Fruit fly (Drosophila melanogaster): ENCODE data around the gene CG5039.

DNA sequence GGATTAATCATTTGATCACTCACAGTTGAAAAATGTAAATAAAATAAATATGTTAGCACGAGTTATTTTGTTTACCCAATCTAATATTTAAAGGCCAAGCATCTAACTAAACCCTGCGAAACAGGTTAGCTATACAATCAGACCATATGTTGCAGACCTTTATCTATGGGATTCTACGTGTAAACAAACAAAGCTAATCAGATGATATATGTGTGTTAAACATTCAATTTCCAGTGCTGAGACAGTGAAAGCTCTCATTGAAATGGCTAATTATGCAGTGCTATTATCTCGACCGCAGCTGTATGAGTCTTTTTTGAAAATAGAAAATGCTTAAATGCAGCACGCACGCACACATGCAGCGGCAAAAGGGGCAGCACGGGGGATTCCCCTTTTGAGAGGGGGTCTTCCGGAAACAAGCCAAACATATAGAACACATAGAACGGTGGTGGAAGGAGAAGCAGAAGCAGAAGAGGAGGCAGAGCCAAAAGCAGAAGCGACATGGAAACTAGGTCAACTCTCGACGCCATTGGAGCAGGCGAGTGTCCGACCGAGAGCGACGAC lies 18.5 kb upstream of the CG5039 start:
- TF ChIP-seq toe (GFP tag; optimal IDR thresholded peaks at IDR 0.05) (no peak), CG7045 (GFP tag; optimal IDR thresholded peaks at IDR 0.05) (no peak), Crg-1 (GFP tag; optimal IDR thresholded peaks at IDR 0.05) (no peak), pad (GFP tag; optimal IDR thresholded peaks at IDR 0.05) (no peak), kay (GFP tag; ENCODE audit: borderline replicate concordance) (no peak), CG14711 (tag; optimal IDR thresholded peaks at IDR 0.05) (no peak), bab1 (GFP tag; optimal IDR thresholded peaks at IDR 0.05) (no peak), cic (GFP tag; optimal IDR thresholded peaks at IDR 0.05) (no peak), CG33017 (tag; optimal IDR thresholded peaks at IDR 0.05) (no peak), CG1620 (GFP tag; optimal IDR thresholded peaks at IDR 0.05) (no peak), Clk (GFP tag; optimal IDR thresholded peaks at IDR 0.05) (no peak), CG12768 (GFP tag; optimal IDR thresholded peaks at IDR 0.05) (no peak), CG7101 (tag; optimal IDR thresholded peaks at IDR 0.05) (no peak), Hr96 (GFP tag; optimal IDR thresholded peaks at IDR 0.05) (no peak)
